Worm (Caenorhabditis elegans) whole organism, L2 larva: ENCODE results near the gene cox-10.

Experiments used
- C34F6.9 ChIP-seq: fragments of 150-350 bp; optimal IDR thresholded peaks from 2 replicates; lab custom pipeline; 2014; ENCODE audit warnings: missing biosample characterization, missing genetic modification characterization
- Y55F3AM.14 ChIP-seq: fragments of 200-800 bp; sonication (Bioruptor generic); optimal IDR thresholded peaks from 2 replicates; lab custom pipeline; 2018; ENCODE audit warnings: mild to moderate bottlenecking, missing genetic modification characterization, missing compliant biosample characterization
- ZK546.5 ChIP-seq: sonication (generic microtip); optimal IDR thresholded peaks from 2 replicates; lab custom pipeline; 2017; ENCODE audit warnings: missing biosample characterization, missing genetic modification characterization
- alr-1 ChIP-seq: fragments of 150-350 bp; optimal IDR thresholded peaks from 2 replicates; lab custom pipeline; 2014; ENCODE audit warnings: missing biosample characterization, missing genetic modification characterization
- aly-2 ChIP-seq: fragments of 150-350 bp; optimal IDR thresholded peaks from 2 replicates; lab custom pipeline; 2014; ENCODE audit warnings: missing biosample characterization, missing genetic modification characterization
- blmp-1 ChIP-seq: sonication (generic microtip); optimal IDR thresholded peaks from 2 replicates; lab custom pipeline; 2017; ENCODE audit warnings: missing genetic modification characterization, mild to moderate bottlenecking, missing compliant biosample characterization, antibody characterized with exemption, moderate library complexity; ENCODE audit not compliant: insufficient read depth
- ceh-16 ChIP-seq: fragments of 150-350 bp; optimal IDR thresholded peaks from 2 replicates; lab custom pipeline; 2014; ENCODE audit warnings: missing biosample characterization, missing genetic modification characterization
- ceh-82 ChIP-seq: fragments of 150-350 bp; optimal IDR thresholded peaks from 2 replicates; lab custom pipeline; 2014; ENCODE audit warnings: missing biosample characterization, missing genetic modification characterization
- crh-2 ChIP-seq: sonication (generic microtip); optimal IDR thresholded peaks from 2 replicates; lab custom pipeline; 2017; ENCODE audit warnings: missing biosample characterization, missing genetic modification characterization
- dmd-4 ChIP-seq: sonication (generic microtip); optimal IDR thresholded peaks from 2 replicates; lab custom pipeline; 2017; ENCODE audit warnings: missing biosample characterization, missing genetic modification characterization
- egl-27 ChIP-seq: sonication (generic microtip); optimal IDR thresholded peaks from 3 replicates; lab custom pipeline; 2017; ENCODE audit warnings: missing biosample characterization, missing genetic modification reagents, missing genetic modification characterization
- elt-1 ChIP-seq: fragments of 150-350 bp; optimal IDR thresholded peaks from 2 replicates; lab custom pipeline; 2014; ENCODE audit warnings: missing biosample characterization, missing genetic modification characterization
- elt-3 ChIP-seq: sonication (generic microtip); optimal IDR thresholded peaks from 2 replicates; lab custom pipeline; 2017; ENCODE audit warnings: missing biosample characterization, missing genetic modification characterization
- fos-1 ChIP-seq: fragments of 150-350 bp; optimal IDR thresholded peaks from 2 replicates; lab custom pipeline; 2014; ENCODE audit warnings: missing biosample characterization, missing genetic modification characterization
- lin-13 ChIP-seq: fragments of 150-350 bp; optimal IDR thresholded peaks from 2 replicates; lab custom pipeline; 2014; ENCODE audit warnings: missing biosample characterization, missing genetic modification reagents, missing genetic modification characterization
- lin-39 ChIP-seq: fragments of 150-350 bp; optimal IDR thresholded peaks from 2 replicates; lab custom pipeline; 2014; ENCODE audit warnings: missing biosample characterization, missing genetic modification reagents, missing genetic modification characterization
- mbf-1 ChIP-seq: sonication (generic microtip); optimal IDR thresholded peaks from 2 replicates; lab custom pipeline; 2017; ENCODE audit warnings: missing biosample characterization, missing genetic modification characterization
- mdl-1 ChIP-seq, 2 experiments: fragments of 150-350 bp in 1 of 2; sonication (generic microtip) in 1 of 2; optimal IDR thresholded peaks; 2 replicates each; lab custom pipeline; 2017; ENCODE audit warnings: missing biosample characterization in 2 of 2, missing genetic modification characterization in 2 of 2
- nhr-10 ChIP-seq: sonication (generic microtip); optimal IDR thresholded peaks from 2 replicates; lab custom pipeline; 2017; ENCODE audit warnings: missing biosample characterization, missing genetic modification characterization
- nhr-11 ChIP-seq: fragments of 150-350 bp; optimal IDR thresholded peaks from 2 replicates; lab custom pipeline; 2014; ENCODE audit warnings: missing biosample characterization, missing genetic modification characterization
- nhr-12 ChIP-seq: fragments of 150-350 bp; optimal IDR thresholded peaks from 2 replicates; lab custom pipeline; 2014; ENCODE audit warnings: missing biosample characterization, missing genetic modification characterization
- nhr-129 ChIP-seq: fragments of 150-350 bp; optimal IDR thresholded peaks from 2 replicates; lab custom pipeline; 2014; ENCODE audit warnings: missing biosample characterization, missing genetic modification characterization
- nhr-21 ChIP-seq: fragments of 150-350 bp; optimal IDR thresholded peaks from 2 replicates; lab custom pipeline; 2014; ENCODE audit warnings: missing biosample characterization, missing genetic modification characterization
- nhr-23 ChIP-seq: fragments of 150-350 bp; optimal IDR thresholded peaks from 2 replicates; lab custom pipeline; 2014; ENCODE audit warnings: missing biosample characterization, missing genetic modification reagents, missing genetic modification characterization
- nhr-237 ChIP-seq: fragments of 150-350 bp; optimal IDR thresholded peaks from 2 replicates; lab custom pipeline; 2014; ENCODE audit warnings: missing biosample characterization, missing genetic modification characterization
- nhr-6 ChIP-seq: fragments of 150-350 bp; optimal IDR thresholded peaks from 2 replicates; lab custom pipeline; 2014; ENCODE audit warnings: missing biosample characterization, missing genetic modification characterization
- nhr-77 ChIP-seq: fragments of 150-350 bp; optimal IDR thresholded peaks from 2 replicates; lab custom pipeline; 2014; ENCODE audit warnings: missing biosample characterization, missing genetic modification characterization
- peb-1 ChIP-seq: fragments of 150-350 bp; optimal IDR thresholded peaks from 2 replicates; lab custom pipeline; 2014; ENCODE audit warnings: missing biosample characterization, missing genetic modification characterization
- sem-4 ChIP-seq: fragments of 150-350 bp; optimal IDR thresholded peaks from 2 replicates; lab custom pipeline; 2014; ENCODE audit warnings: missing biosample characterization, missing genetic modification reagents, missing genetic modification characterization
- skn-1 ChIP-seq: sonication (generic microtip); optimal IDR thresholded peaks from 2 replicates; lab custom pipeline; 2017; ENCODE audit warnings: missing biosample characterization, missing genetic modification characterization
- sma-3 ChIP-seq: sonication (generic microtip); optimal IDR thresholded peaks from 2 replicates; lab custom pipeline; 2016; ENCODE audit warnings: missing genetic modification reagents, missing genetic modification characterization, missing compliant biosample characterization
- unc-39 ChIP-seq: fragments of 150-350 bp; optimal IDR thresholded peaks from 2 replicates; lab custom pipeline; 2014; ENCODE audit warnings: missing biosample characterization, missing genetic modification characterization
- unc-55 ChIP-seq: fragments of 150-350 bp; sonication (generic microtip); optimal IDR thresholded peaks from 3 replicates; lab custom pipeline; 2014; ENCODE audit warnings: missing biosample characterization, missing genetic modification reagents, missing genetic modification characterization
- unc-62 ChIP-seq: fragments of 150-350 bp; optimal IDR thresholded peaks from 2 replicates; lab custom pipeline; 2014; ENCODE audit warnings: missing biosample characterization, missing genetic modification reagents, missing genetic modification characterization
- ztf-1 ChIP-seq: fragments of 200-800 bp; sonication (Bioruptor generic); conservative IDR thresholded peaks from 2 replicates; pipeline ENCODE4 v1.3.6; 2022; ENCODE audit warnings: missing genetic modification characterization, missing compliant biosample characterization
- ztf-11 ChIP-seq: sonication (generic microtip); optimal IDR thresholded peaks from 2 replicates; lab custom pipeline; 2017; ENCODE audit warnings: missing biosample characterization, missing genetic modification characterization
- ztf-4 ChIP-seq: fragments of 150-350 bp; optimal IDR thresholded peaks from 2 replicates; lab custom pipeline; 2014; ENCODE audit warnings: missing biosample characterization, missing genetic modification characterization

Gene cox-10

ce11 chrII:12690905-12691304 lies 11.2 kb downstream of the cox-10 start:
- peak; percentile 2 for TF ChIP-seq unc-55 (GFP tag; lab: Kevin White, UChicago)
- TF ChIP-seq nhr-23 (tag; lab: Kevin White, UChicago): no peak
- TF ChIP-seq skn-1: no peak

ce11 chrII:12691351-12691750 lies 11.6 kb downstream of the cox-10 start:
- no peak for TF ChIP-seq nhr-6 (tag; lab: Kevin White, UChicago)
- no peak for TF ChIP-seq alr-1
- TF ChIP-seq nhr-21 (tag; lab: Kevin White, UChicago): no peak
- TF ChIP-seq lin-13 (GFP tag; lab: Kevin White, UChicago): no peak
- peak; percentile 64 for TF ChIP-seq fos-1
- TF ChIP-seq aly-2: no peak
- TF ChIP-seq unc-55 (GFP tag; lab: Kevin White, UChicago): peak; percentile 15
- TF ChIP-seq mdl-1 (tag; optimal IDR thresholded peaks at IDR 0.05; lab: Kevin White, UChicago): no peak

ce11 chrII:12692694-12693093 lies 12.9 kb downstream of the cox-10 start:
- TF ChIP-seq nhr-21 (tag; lab: Kevin White, UChicago): no peak
- TF ChIP-seq aly-2: no peak
- no peak for TF ChIP-seq lin-39 (tag; lab: Kevin White, UChicago)
- no peak for TF ChIP-seq ztf-11
- TF ChIP-seq C34F6.9: no peak
- TF ChIP-seq elt-1 (tag; lab: Kevin White, UChicago): no peak
- no peak for TF ChIP-seq sma-3 (GFP tag; lab: Kevin White, UChicago)
- TF ChIP-seq ceh-82 (tag; lab: Kevin White, UChicago): no peak
- no peak for TF ChIP-seq peb-1 (tag; lab: Kevin White, UChicago)
- TF ChIP-seq fos-1: no peak
- no peak for TF ChIP-seq sem-4
- TF ChIP-seq nhr-129: no peak
- TF ChIP-seq nhr-12 (tag; lab: Kevin White, UChicago): no peak
- no peak for TF ChIP-seq nhr-10
- TF ChIP-seq nhr-77 (tag; lab: Kevin White, UChicago): no peak

- TF ChIP-seq elt-1 (tag; lab: Kevin White, UChicago) (no peak), nhr-237 (tag; lab: Kevin White, UChicago) (no peak), ZK546.5 (tag; lab: Kevin White, UChicago) (no peak), aly-2 (no peak), ztf-11 (no peak), nhr-11 (tag; lab: Kevin White, UChicago) (no peak), blmp-1 (tag; lab: Kevin White, UChicago) (no peak), egl-27 (tag; lab: Kevin White, UChicago) (no peak), Y55F3AM.14 (GFP tag; lab: Kevin White, UChicago) (no peak), lin-39 (tag; lab: Kevin White, UChicago) (no peak), mbf-1 (tag; lab: Kevin White, UChicago) (no peak), ztf-1 (GFP tag; lab: Robert Waterston, UW) (no peak), ceh-16 (tag; lab: Kevin White, UChicago) (no peak), sem-4 (no peak), skn-1 (no peak), unc-39 (tag; lab: Kevin White, UChicago) (no peak), elt-3 (tag; lab: Kevin White, UChicago) (no peak), mdl-1 (tag; optimal IDR thresholded peaks at IDR 0.05; lab: Kevin White, UChicago) (no peak)
These were observed 14.4 kb downstream of the cox-10 start, which contains the start of gene tbc-17 for ce11 chrII:12694112-12694511. tbc-17 (plus strand) TSS chrII:12694412.

ce11 chrII:12696116-12696515 lies 16.4 kb downstream of the cox-10 start:
- TF ChIP-seq fos-1 (no peak), unc-62 (GFP tag; lab: Kevin White, UChicago) (no peak), crh-2 (tag; lab: Kevin White, UChicago) (no peak), skn-1 (no peak), blmp-1 (tag; lab: Kevin White, UChicago) (no peak), egl-27 (tag; lab: Kevin White, UChicago) (no peak), unc-55 (GFP tag; lab: Kevin White, UChicago) (no peak), nhr-237 (tag; lab: Kevin White, UChicago) (no peak), nhr-11 (tag; lab: Kevin White, UChicago) (no peak), ztf-4 (tag; lab: Kevin White, UChicago) (no peak), dmd-4 (tag; lab: Kevin White, UChicago) (no peak)
